Worm (Caenorhabditis elegans) whole organism, mixed stage, embryonic: ENCODE measurements around the gene F28A12.3.

Source experiments
- ham-2 ChIP-seq: fragments of 200-800 bp; sonication (Bioruptor generic); optimal IDR thresholded peaks from 2 replicates; lab custom pipeline; 2018; ENCODE audit warnings: mild to moderate bottlenecking, missing genetic modification characterization, missing compliant biosample characterization
- lin-32 ChIP-seq: fragments of 200-800 bp; sonication (Bioruptor generic); optimal IDR thresholded peaks from 2 replicates; lab custom pipeline; 2018; ENCODE audit warnings: mild to moderate bottlenecking, missing genetic modification characterization, missing compliant biosample characterization
- lsy-2 ChIP-seq: fragments of 150-350 bp; optimal IDR thresholded peaks from 2 replicates; lab custom pipeline; 2014; ENCODE audit warnings: missing biosample characterization, missing genetic modification characterization
- mep-1 ChIP-seq: fragments of 150-350 bp; optimal IDR thresholded peaks from 2 replicates; lab custom pipeline; 2017; ENCODE audit warnings: missing biosample characterization, missing genetic modification reagents, missing genetic modification characterization, inconsistent platforms
- mls-2 ChIP-seq: sonication (generic microtip); optimal IDR thresholded peaks from 2 replicates; lab custom pipeline; 2016; ENCODE audit warnings: mild to moderate bottlenecking, missing genetic modification characterization, moderate library complexity, missing compliant biosample characterization
- nhr-12 ChIP-seq: fragments of 150-350 bp; optimal IDR thresholded peaks from 2 replicates; lab custom pipeline; 2014; ENCODE audit warnings: missing biosample characterization, missing genetic modification characterization
- nhr-2 ChIP-seq: fragments of 150-350 bp; optimal IDR thresholded peaks from 2 replicates; lab custom pipeline; 2014; ENCODE audit warnings: missing biosample characterization, missing genetic modification characterization
- nhr-237 ChIP-seq: fragments of 150-350 bp; optimal IDR thresholded peaks from 2 replicates; lab custom pipeline; 2014; ENCODE audit warnings: missing biosample characterization, missing genetic modification characterization
- nhr-28 ChIP-seq: fragments of 150-350 bp; optimal IDR thresholded peaks from 2 replicates; lab custom pipeline; 2014; ENCODE audit warnings: missing biosample characterization, missing genetic modification characterization
- ztf-11 ChIP-seq: fragments of 150-350 bp; optimal IDR thresholded peaks from 2 replicates; lab custom pipeline; 2014; ENCODE audit warnings: missing biosample characterization, missing genetic modification characterization

ce11 chrV:8686764-8687163, 45.6 kb upstream of the F28A12.3 start, which contains the start of gene ZC190.7:
- TF ChIP-seq lsy-2 (no peak), ham-2 (no peak), nhr-12 (tag; lab: Kevin White, UChicago) (no peak), mep-1 (tag; lab: Kevin White, UChicago) (no peak), ztf-11 (no peak), mls-2 (tag; lab: Kevin White, UChicago) (no peak), lin-32 (GFP tag; lab: Kevin White, UChicago) (no peak), nhr-28 (tag; lab: Kevin White, UChicago) (no peak), nhr-2 (no peak), nhr-237 (tag; lab: Kevin White, UChicago) (no peak)
